Worm (Caenorhabditis elegans): ENCODE data around the gene srh-60.

Gene srh-60

DNA sequence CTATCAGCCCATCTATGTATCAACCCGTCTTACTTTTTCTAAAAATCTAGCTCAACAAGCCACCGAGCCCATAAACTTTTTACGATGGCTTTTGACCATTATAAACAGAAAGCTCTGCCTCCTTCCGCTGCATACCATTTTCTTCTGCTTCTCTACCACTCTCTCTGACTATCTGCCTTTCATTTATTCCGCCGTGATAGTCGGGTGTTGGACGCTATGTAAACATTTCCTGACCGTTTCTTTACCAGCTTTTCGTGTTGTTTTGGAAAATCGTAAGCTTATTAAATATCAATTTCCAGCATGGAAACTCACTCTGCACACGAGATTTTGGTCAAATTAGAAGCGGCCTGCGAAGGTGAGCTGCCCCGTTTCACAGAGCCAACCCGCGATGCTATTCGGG, 34.0 kb downstream of the srh-60 start, which contains the start of gene F40E12.1:
F40E12.1 (plus strand) TSS at position 301 of the 400 bp plus-strand sequence.
- no peak for TF ChIP-seq ttx-3 (tag; optimal IDR thresholded peaks at IDR 0.05)
- no peak for TF ChIP-seq K09A11.1 (tag; optimal IDR thresholded peaks at IDR 0.05; ENCODE audit: insufficient read depth)
- TF ChIP-seq T23F11.4 (GFP tag; optimal IDR thresholded peaks at IDR 0.05) = no peak
- TF ChIP-seq pros-1 (tag; optimal IDR thresholded peaks at IDR 0.05) = no peak
- no peak for TF ChIP-seq rnt-1 (tag; optimal IDR thresholded peaks at IDR 0.05)

DNA sequence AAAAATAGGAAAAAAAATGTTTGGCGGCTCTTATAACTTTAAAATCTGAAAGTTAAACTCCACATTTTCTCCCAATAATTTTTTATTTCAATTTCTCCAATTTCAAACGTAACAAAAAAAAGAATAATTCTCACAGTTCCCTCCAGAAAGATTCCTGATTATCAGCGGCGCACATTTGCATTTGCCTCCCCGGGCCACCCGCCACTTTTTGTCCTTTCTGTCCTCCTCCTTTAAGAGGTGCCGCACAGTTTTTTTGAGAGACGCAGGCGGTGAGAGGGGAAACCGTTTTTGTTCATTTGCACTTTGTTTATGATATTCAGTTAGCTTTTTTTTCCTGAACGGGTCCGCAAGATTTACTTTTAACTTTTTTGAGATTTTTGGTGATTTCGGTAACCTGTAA, 37.4 kb downstream of the srh-60 start:
- TF ChIP-seq npax-4 (tag; optimal IDR thresholded peaks at IDR 0.05) = no peak
- no peak for TF ChIP-seq nhr-11 (tag; optimal IDR thresholded peaks at IDR 0.05)
- TF ChIP-seq F13H6.1 (tag; optimal IDR thresholded peaks at IDR 0.05) = no peak

DNA sequence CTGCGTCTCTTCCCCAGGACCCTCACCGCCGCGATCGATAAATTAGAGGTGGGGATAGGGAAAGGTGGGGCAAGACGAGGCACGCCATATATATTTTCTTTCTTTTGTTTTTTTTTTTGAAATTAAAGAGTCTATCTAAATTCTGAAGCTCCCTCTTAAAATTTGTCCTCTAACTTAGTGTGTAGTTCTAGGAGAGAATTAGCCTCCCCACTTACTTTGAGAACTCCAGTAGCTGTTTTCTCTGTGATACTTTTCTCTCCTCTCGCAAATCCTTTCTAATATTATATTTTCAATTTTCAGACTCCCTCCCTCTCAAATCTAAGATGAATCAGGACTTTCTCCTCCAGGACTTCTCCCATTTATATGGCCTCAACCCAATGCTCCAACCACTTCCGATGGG, 38.5 kb downstream of the srh-60 start, which contains the start of gene M151.7:
M151.7 (plus strand) TSS at position 301 of the 400 bp plus-strand sequence.
- TF ChIP-seq pha-4 (tag; optimal IDR thresholded peaks at IDR 0.05) = no peak
- no peak for TF ChIP-seq K09A11.1 (tag; optimal IDR thresholded peaks at IDR 0.05; ENCODE audit: insufficient read depth)
- no peak for TF ChIP-seq mec-3 (tag; optimal IDR thresholded peaks at IDR 0.05; ENCODE audit: borderline replicate concordance)
- no peak for TF ChIP-seq pag-3 (tag; optimal IDR thresholded peaks at IDR 0.05; ENCODE audit: borderline replicate concordance)
- TF ChIP-seq elt-2 (tag; optimal IDR thresholded peaks at IDR 0.05) = no peak
- no peak for TF ChIP-seq ceh-9 (tag; optimal IDR thresholded peaks at IDR 0.05)
- no peak for TF ChIP-seq ceh-18 (tag; optimal IDR thresholded peaks at IDR 0.05)
- no peak for TF ChIP-seq ceh-6 (GFP tag; optimal IDR thresholded peaks at IDR 0.05)
- TF ChIP-seq unc-86 (tag; optimal IDR thresholded peaks at IDR 0.05) = no peak
- no peak for TF ChIP-seq unc-55 (GFP tag; optimal IDR thresholded peaks at IDR 0.05)
- TF ChIP-seq unc-42 (tag; optimal IDR thresholded peaks at IDR 0.05) = no peak
- TF ChIP-seq fax-1 (tag; optimal IDR thresholded peaks at IDR 0.05) = no peak
- no peak for TF ChIP-seq ceh-24 (tag; optimal IDR thresholded peaks at IDR 0.05)
- no peak for TF ChIP-seq T23F11.4 (GFP tag; optimal IDR thresholded peaks at IDR 0.05)
- no peak for TF ChIP-seq madf-2 (tag; optimal IDR thresholded peaks at IDR 0.05)
- no peak for TF ChIP-seq hlh-6 (tag; optimal IDR thresholded peaks at IDR 0.05)
- TF ChIP-seq dmd-4 (tag; optimal IDR thresholded peaks at IDR 0.05; ENCODE audit: borderline replicate concordance) = no peak
- TF ChIP-seq elt-4 (tag; optimal IDR thresholded peaks at IDR 0.05) = no peak

DNA sequence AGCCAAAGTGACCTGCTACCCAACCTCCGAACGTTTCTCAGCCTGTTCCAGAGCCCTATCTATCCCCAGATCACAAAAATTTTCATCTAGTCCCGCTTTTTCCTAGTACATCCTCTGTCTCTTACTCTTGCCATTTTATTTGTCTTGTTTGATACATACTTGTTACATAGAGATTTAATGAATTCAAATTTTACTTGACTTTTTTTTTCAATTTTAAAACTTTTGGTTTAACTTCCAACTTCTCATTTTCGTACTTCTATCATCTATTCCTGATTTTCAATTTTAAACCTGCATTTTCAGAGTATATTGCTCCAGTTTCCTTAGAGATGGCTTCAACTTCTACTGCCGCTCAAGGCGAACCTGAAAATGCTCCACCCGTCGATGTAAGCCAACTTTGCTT, 43.4 kb downstream of the srh-60 start, which contains the start of gene M151.3:
M151.3 (plus strand) TSS at position 301 of the 400 bp plus-strand sequence.
- no peak for TF ChIP-seq F13H6.1 (tag; optimal IDR thresholded peaks at IDR 0.05)
- TF ChIP-seq sox-4 (tag; optimal IDR thresholded peaks at IDR 0.05) = no peak
- no peak for TF ChIP-seq hlh-15 (tag; optimal IDR thresholded peaks at IDR 0.05)
- TF ChIP-seq unc-86 (tag; optimal IDR thresholded peaks at IDR 0.05) = no peak
- no peak for TF ChIP-seq lim-6 (tag; optimal IDR thresholded peaks at IDR 0.05)
- no peak for TF ChIP-seq K09A11.1 (tag; optimal IDR thresholded peaks at IDR 0.05; ENCODE audit: insufficient read depth)

DNA sequence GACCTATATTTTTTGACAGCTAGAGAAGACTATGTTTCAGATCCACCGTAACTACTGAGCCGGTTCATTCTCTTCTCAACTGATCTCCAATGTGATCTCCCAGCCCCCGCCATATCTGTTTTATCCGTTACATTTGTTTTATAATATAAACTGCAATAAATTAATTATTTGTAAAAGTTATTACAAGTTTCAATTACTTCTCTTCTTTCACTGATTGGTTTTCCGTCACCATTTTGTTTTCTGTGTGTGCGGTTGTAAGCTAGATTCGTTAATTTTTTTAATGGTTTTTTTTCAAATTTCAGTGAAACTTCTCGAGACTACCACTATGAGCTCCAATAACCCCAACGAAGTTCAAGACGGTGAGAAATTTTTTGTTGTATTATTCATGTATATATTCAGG, 47.3 kb downstream of the srh-60 start, which contains the start of gene M151.2:
M151.2 (plus strand) TSS at position 301 of the 400 bp plus-strand sequence.
- no peak for TF ChIP-seq ama-1 (optimal IDR thresholded peaks at IDR 0.05)
- TF ChIP-seq eyg-1 (tag; optimal IDR thresholded peaks at IDR 0.05) = no peak
- no peak for TF ChIP-seq ceh-48 (tag; optimal IDR thresholded peaks at IDR 0.05)
- TF ChIP-seq unc-86 (tag; optimal IDR thresholded peaks at IDR 0.05) = no peak
- no peak for TF ChIP-seq odd-2 (tag; optimal IDR thresholded peaks at IDR 0.05)
- TF ChIP-seq ceh-19 (GFP tag; optimal IDR thresholded peaks at IDR 0.05) = no peak
- no peak for TF ChIP-seq pha-2 (tag; optimal IDR thresholded peaks at IDR 0.05)
- TF ChIP-seq pat-9 (tag; optimal IDR thresholded peaks at IDR 0.05) = no peak
- no peak for TF ChIP-seq hlh-6 (tag; optimal IDR thresholded peaks at IDR 0.05)
- no peak for TF ChIP-seq fax-1 (tag; optimal IDR thresholded peaks at IDR 0.05)
- no peak for TF ChIP-seq C08G9.2 (tag; optimal IDR thresholded peaks at IDR 0.05)
- no peak for TF ChIP-seq rnt-1 (tag; optimal IDR thresholded peaks at IDR 0.05)
- TF ChIP-seq tbx-2 (tag; optimal IDR thresholded peaks at IDR 0.05) = no peak
- TF ChIP-seq npax-4 (tag; optimal IDR thresholded peaks at IDR 0.05) = no peak
